Fruit fly (Drosophila melanogaster) whole organism, embryonic: ENCODE data around the gene Smu1.

Source experiments
- ATbp ChIP-seq: fragments of 200-800 bp; sonication (Bioruptor generic); optimal IDR thresholded peaks from 2 replicates; lab custom pipeline; 2017; ENCODE audit warnings: missing biosample characterization, mild to moderate bottlenecking, missing genetic modification characterization, missing genetic modification reagents
- Asciz ChIP-seq: fragments of 200-800 bp; sonication (Bioruptor generic); optimal IDR thresholded peaks from 2 replicates; lab custom pipeline; 2017; ENCODE audit warnings: missing biosample characterization, mild to moderate bottlenecking, missing genetic modification characterization, missing genetic modification reagents
- B-H2 ChIP-seq: fragments of 200-800 bp; sonication (Bioruptor generic); optimal IDR thresholded peaks from 2 replicates; lab custom pipeline; 2018; ENCODE audit warnings: missing biosample characterization, mild to moderate bottlenecking, missing genetic modification characterization
- Bgb ChIP-seq: fragments of 200-800 bp; sonication (Bioruptor generic); IDR thresholded peaks from 2 replicates; pipeline ENCODE4 v1.3.6; 2022; ENCODE audit warnings: missing biosample characterization, missing genetic modification characterization; ENCODE audit not compliant: partially characterized antibody
- CG11085 ChIP-seq: fragments of 200-800 bp; sonication (Bioruptor generic); IDR thresholded peaks from 2 replicates; pipeline ENCODE4 v1.3.6; 2022; ENCODE audit warnings: missing biosample characterization, missing genetic modification characterization
- CG11504 ChIP-seq: fragments of 200-800 bp; sonication (Bioruptor generic); optimal IDR thresholded peaks from 3 replicates; lab custom pipeline; 2019; ENCODE audit warnings: missing biosample characterization, mild to moderate bottlenecking, missing genetic modification characterization, moderate library complexity
- CG12769 ChIP-seq: fragments of 200-800 bp; sonication (Bioruptor generic); optimal IDR thresholded peaks from 2 replicates; lab custom pipeline; 2019; ENCODE audit warnings: missing biosample characterization, mild to moderate bottlenecking, missing genetic modification characterization, moderate library complexity
- CG15601 ChIP-seq: fragments of 200-800 bp; sonication (Bioruptor generic); optimal IDR thresholded peaks from 3 replicates; lab custom pipeline; 2019; ENCODE audit warnings: missing biosample characterization, mild to moderate bottlenecking, missing genetic modification characterization, moderate library complexity
- CG17802 ChIP-seq: fragments of 200-800 bp; sonication (Bioruptor generic); optimal IDR thresholded peaks from 2 replicates; lab custom pipeline; 2018; ENCODE audit warnings: missing biosample characterization, mild to moderate bottlenecking, missing genetic modification characterization, moderate library complexity
- CG3163 ChIP-seq: fragments of 200-800 bp; sonication (Bioruptor generic); optimal IDR thresholded peaks from 3 replicates; lab custom pipeline; 2016; ENCODE audit warnings: missing biosample characterization, missing genetic modification characterization
- CG34422 ChIP-seq: fragments of 200-800 bp; sonication (Bioruptor generic); IDR thresholded peaks from 3 replicates; pipeline ENCODE4 v1.3.6; 2022; ENCODE audit warnings: missing biosample characterization, missing genetic modification characterization
- CG3838 ChIP-seq: fragments of 200-800 bp; sonication (Bioruptor generic); optimal IDR thresholded peaks from 3 replicates; lab custom pipeline; 2016; ENCODE audit warnings: missing biosample characterization, missing genetic modification characterization
- CG3847 ChIP-seq: fragments of 200-800 bp; sonication (Bioruptor generic); IDR thresholded peaks from 2 replicates; pipeline ENCODE4 v1.3.6; 2022; ENCODE audit warnings: missing biosample characterization, missing genetic modification characterization
- CG6689 ChIP-seq: fragments of 200-800 bp; sonication (Bioruptor generic); IDR thresholded peaks from 2 replicates; pipeline ENCODE4 v1.3.6; 2022; ENCODE audit warnings: missing biosample characterization, missing genetic modification characterization
- CG6813 ChIP-seq: fragments of 200-800 bp; sonication (Bioruptor generic); optimal IDR thresholded peaks from 2 replicates; lab custom pipeline; 2017; ENCODE audit warnings: missing biosample characterization, missing genetic modification characterization, mild to moderate bottlenecking, moderate library complexity, missing genetic modification reagents
- CG7963 ChIP-seq: fragments of 200-800 bp; sonication (Bioruptor generic); IDR thresholded peaks from 3 replicates; pipeline ENCODE4 v1.3.6; 2022; ENCODE audit warnings: missing biosample characterization, missing genetic modification characterization; ENCODE audit not compliant: partially characterized antibody
- CG9932 ChIP-seq: fragments of 200-800 bp; sonication (Bioruptor generic); IDR thresholded peaks from 2 replicates; pipeline ENCODE4 v1.3.6; 2022; ENCODE audit warnings: missing biosample characterization, missing genetic modification characterization
- D ChIP-seq, 2 experiments: fragments of 200-800 bp in 1 of 2; fragments of >200 bp in 1 of 2; sonication (Bioruptor generic) in 1 of 2; optimal IDR thresholded peaks; 2 replicates in 1 of 2; 3 replicates in 1 of 2; lab custom pipeline; 2017; ENCODE audit warnings: mild to moderate bottlenecking in 1 of 2, missing biosample characterization in 1 of 2, missing genetic modification characterization in 1 of 2, missing genetic modification reagents in 1 of 2
- Med ChIP-seq: fragments of 200-800 bp; sonication (Bioruptor generic); peaks from one replicate; lab custom pipeline; 2016; ENCODE audit warnings: missing biosample characterization, missing genetic modification characterization, mild to moderate bottlenecking, inconsistent platforms, moderate library complexity
- Opbp ChIP-seq: fragments of 200-800 bp; sonication (Bioruptor generic); IDR thresholded peaks from 3 replicates; pipeline ENCODE4 v1.3.6; 2022; ENCODE audit warnings: missing biosample characterization, missing genetic modification characterization; ENCODE audit not compliant: partially characterized antibody
- Pdp1 ChIP-seq, 2 experiments: fragments of 200-800 bp; sonication (Bioruptor generic); optimal IDR thresholded peaks; 3 replicates each; lab custom pipeline; 2016; ENCODE audit warnings: missing biosample characterization in 2 of 2, missing genetic modification characterization in 2 of 2, mild to moderate bottlenecking in 1 of 2, moderate library complexity in 1 of 2
- Usf ChIP-seq: fragments of 200-800 bp; sonication (Bioruptor generic); optimal IDR thresholded peaks from 2 replicates; lab custom pipeline; 2017; ENCODE audit warnings: missing genotype, missing biosample characterization, missing genetic modification characterization
- al ChIP-seq: fragments of 200-800 bp; sonication (Bioruptor generic); IDR thresholded peaks from 2 replicates; pipeline ENCODE4 v1.3.6; 2022; ENCODE audit warnings: missing biosample characterization, missing genetic modification characterization
- ara ChIP-seq: fragments of 200-800 bp; sonication (Bioruptor generic); IDR thresholded peaks from 2 replicates; pipeline ENCODE4 v1.3.6; 2022; ENCODE audit warnings: missing biosample characterization, missing genetic modification characterization
- ash1 ChIP-seq: fragments of 200-800 bp; sonication (Bioruptor generic); optimal IDR thresholded peaks from 2 replicates; lab custom pipeline; 2018; ENCODE audit warnings: missing biosample characterization, mild to moderate bottlenecking, missing genetic modification characterization
- bsh ChIP-seq, 2 experiments: fragments of 200-800 bp; sonication (Bioruptor generic); optimal IDR thresholded peaks; 2 replicates each; lab custom pipeline; 2017 to 2018; ENCODE audit warnings: mild to moderate bottlenecking in 2 of 2, missing biosample characterization in 2 of 2, missing genetic modification characterization in 2 of 2, moderate library complexity in 1 of 2
- cg ChIP-seq: fragments of 200-800 bp; sonication (Bioruptor generic); optimal IDR thresholded peaks from 3 replicates; lab custom pipeline; 2019; ENCODE audit warnings: missing biosample characterization, mild to moderate bottlenecking, missing genetic modification characterization, moderate library complexity
- ci ChIP-seq: fragments of 200-800 bp; sonication (Bioruptor generic); IDR thresholded peaks from 3 replicates; pipeline ENCODE4 v1.3.6; 2022; ENCODE audit warnings: missing biosample characterization, missing genetic modification characterization
- dati ChIP-seq: fragments of 200-800 bp; sonication (Bioruptor generic); IDR thresholded peaks from 2 replicates; pipeline ENCODE4 v1.3.6; 2022; ENCODE audit warnings: missing biosample characterization, missing genetic modification characterization
- dmrt99B ChIP-seq: fragments of 200-800 bp; sonication (Bioruptor generic); optimal IDR thresholded peaks from 2 replicates; lab custom pipeline; 2018; ENCODE audit warnings: missing biosample characterization, mild to moderate bottlenecking, missing genetic modification characterization, moderate library complexity
- dpn ChIP-seq, 2 experiments: fragments of 200-800 bp; sonication (Bioruptor generic); optimal IDR thresholded peaks; 3 replicates each; lab custom pipeline; 2016; ENCODE audit warnings: missing biosample characterization in 2 of 2, missing genetic modification characterization in 2 of 2
- fd102C ChIP-seq: fragments of 200-800 bp; sonication (Bioruptor generic); optimal IDR thresholded peaks from 2 replicates; lab custom pipeline; 2018; ENCODE audit warnings: missing biosample characterization, mild to moderate bottlenecking, missing genetic modification characterization, moderate library complexity
- fd3F ChIP-seq: fragments of 200-800 bp; sonication (Bioruptor generic); optimal IDR thresholded peaks from 2 replicates; lab custom pipeline; 2018; ENCODE audit warnings: missing biosample characterization, mild to moderate bottlenecking, missing genetic modification characterization, moderate library complexity
- knrl ChIP-seq: fragments of 200-800 bp; sonication (Bioruptor generic); IDR thresholded peaks from 3 replicates; pipeline ENCODE4 v1.3.6; 2022; ENCODE audit warnings: missing biosample characterization, missing genetic modification characterization; ENCODE audit not compliant: partially characterized antibody
- nerfin-1 ChIP-seq: fragments of 200-800 bp; sonication (Bioruptor generic); optimal IDR thresholded peaks from 3 replicates; lab custom pipeline; 2019; ENCODE audit warnings: missing biosample characterization, mild to moderate bottlenecking, missing genetic modification characterization, moderate library complexity
- nom ChIP-seq: fragments of 200-800 bp; sonication (Bioruptor generic); optimal IDR thresholded peaks from 2 replicates; lab custom pipeline; 2017; ENCODE audit warnings: missing biosample characterization, missing genetic modification characterization, mild to moderate bottlenecking, moderate library complexity, missing genetic modification reagents
- pros ChIP-seq: fragments of 200-800 bp; sonication (Bioruptor generic); optimal IDR thresholded peaks from 3 replicates; lab custom pipeline; 2019; ENCODE audit warnings: missing biosample characterization, mild to moderate bottlenecking, missing genetic modification characterization, moderate library complexity
- ranshi ChIP-seq: fragments of 200-800 bp; sonication (Bioruptor generic); IDR thresholded peaks from 2 replicates; pipeline ENCODE4 v1.3.6; 2022; ENCODE audit warnings: missing biosample characterization, missing genetic modification characterization
- salm ChIP-seq: fragments of 200-800 bp; sonication (Bioruptor generic); optimal IDR thresholded peaks from 2 replicates; lab custom pipeline; 2018; ENCODE audit warnings: missing biosample characterization, mild to moderate bottlenecking, missing genetic modification characterization
- schlank ChIP-seq: fragments of 200-800 bp; sonication (Bioruptor generic); optimal IDR thresholded peaks from 2 replicates; lab custom pipeline; 2018; ENCODE audit warnings: missing biosample characterization, mild to moderate bottlenecking, missing genetic modification characterization
- sd ChIP-seq: fragments of 200-800 bp; sonication (Bioruptor generic); optimal IDR thresholded peaks from 3 replicates; lab custom pipeline; 2018; ENCODE audit warnings: missing biosample characterization, mild to moderate bottlenecking, missing genetic modification characterization, moderate library complexity
- sens ChIP-seq: fragments of 200-800 bp; sonication (Bioruptor generic); peaks from one replicate; lab custom pipeline; 2016; ENCODE audit warnings: missing biosample characterization, missing genetic modification characterization
- sob ChIP-seq: fragments of 200-800 bp; sonication (Bioruptor generic); IDR thresholded peaks from 2 replicates; pipeline ENCODE4 v1.3.6; 2022; ENCODE audit warnings: missing biosample characterization, missing genetic modification characterization
- sr ChIP-seq: fragments of 200-800 bp; sonication (Bioruptor generic); IDR thresholded peaks from 3 replicates; pipeline ENCODE4 v1.3.6; 2022; ENCODE audit warnings: missing biosample characterization, missing genetic modification characterization
- stc ChIP-seq: fragments of 200-800 bp; sonication (Bioruptor generic); IDR thresholded peaks from 2 replicates; pipeline ENCODE4 v1.3.6; 2022; ENCODE audit warnings: missing biosample characterization, missing genetic modification characterization
- sug ChIP-seq: fragments of 200-800 bp; optimal IDR thresholded peaks from 2 replicates; lab custom pipeline; 2019; ENCODE audit warnings: missing biosample characterization, mild to moderate bottlenecking, missing genetic modification characterization, moderate library complexity
- tap ChIP-seq: fragments of 200-800 bp; optimal IDR thresholded peaks from 3 replicates; lab custom pipeline; 2019; ENCODE audit warnings: missing biosample characterization, mild to moderate bottlenecking, missing genetic modification characterization, moderate library complexity
- vnd ChIP-seq: fragments of 200-800 bp; sonication (Bioruptor generic); IDR thresholded peaks from 3 replicates; pipeline ENCODE4 v1.3.6; 2022; ENCODE audit warnings: missing biosample characterization, missing genetic modification characterization; ENCODE audit not compliant: partially characterized antibody
- zfh1 ChIP-seq: fragments of 200-800 bp; sonication (Bioruptor generic); IDR thresholded peaks from 3 replicates; pipeline ENCODE4 v1.3.6; 2022; ENCODE audit warnings: missing biosample characterization, missing genetic modification characterization

The Smu1 gene

dm6 chr3R:18999906-19000451 lies 18.9 kb upstream of the Smu1 start:
- TF ChIP-seq Med (GFP tag; lab: Kevin White, UChicago) (peak; percentile 54), dati (GFP tag; lab: Robert Waterston, UW) (no peak), CG6689 (GFP tag; lab: Robert Waterston, UW) (no peak), knrl (GFP tag; lab: Robert Waterston, UW) (no peak), CG15601 (no peak), CG3847 (GFP tag; lab: Robert Waterston, UW) (no peak), CG6813 (GFP tag; lab: Kevin White, UChicago) (peak; percentile 51), vnd (GFP tag; lab: Robert Waterston, UW) (no peak), CG3838 (GFP tag; lab: Kevin White, UChicago) (no peak), sr (GFP tag; lab: Robert Waterston, UW) (no peak), fd102C (GFP tag; lab: Kevin White, UChicago) (peak; percentile 24), dpn (GFP tag; optimal IDR thresholded peaks at IDR 0.05; lab: Kevin White, UChicago) (no peak), CG9932 (GFP tag; lab: Robert Waterston, UW) (no peak), D (optimal IDR thresholded peaks at IDR 0.05; lab: Kevin White, UChicago) (peak; percentile 62), D (GFP tag; optimal IDR thresholded peaks at IDR 0.05; lab: Kevin White, UChicago) (no peak), al (GFP tag; lab: Robert Waterston, UW) (no peak), schlank (no peak), ash1 (GFP tag; lab: Kevin White, UChicago) (no peak), ara (GFP tag; lab: Robert Waterston, UW) (0 out of 2 replicates have a peak, but pooled peaks have one; percentile 33), Asciz (GFP tag; lab: Kevin White, UChicago) (peak; percentile 31), ATbp (GFP tag; lab: Kevin White, UChicago) (peak; percentile 39), CG17802 (tag; lab: Kevin White, UChicago) (no peak), Opbp (no peak), CG34422 (GFP tag; lab: Robert Waterston, UW) (no peak), bsh (GFP tag; optimal IDR thresholded peaks at IDR 0.05; lab: Kevin White, UChicago) (no peak), nom (peak; percentile 2), CG11085 (GFP tag; lab: Robert Waterston, UW) (no peak), Pdp1 (GFP tag; optimal IDR thresholded peaks at IDR 0.05; lab: Kevin White, UChicago) (no peak), sob (GFP tag; lab: Robert Waterston, UW) (no peak), stc (GFP tag; lab: Robert Waterston, UW) (no peak), dmrt99B (no peak), CG7963 (GFP tag; lab: Robert Waterston, UW) (no peak), CG3163 (GFP tag; lab: Kevin White, UChicago) (no peak), CG12769 (tag; lab: Kevin White, UChicago) (no peak), nerfin-1 (tag; lab: Kevin White, UChicago) (peak; percentile 56), salm (tag; lab: Kevin White, UChicago) (no peak), ci (GFP tag; lab: Robert Waterston, UW) (0 out of 3 replicates have a peak, but pooled peaks have one; percentile 38), ranshi (no peak), sug (tag; lab: Kevin White, UChicago) (no peak), cg (GFP tag; lab: Kevin White, UChicago) (peak; percentile 10), Usf (GFP tag; lab: Kevin White, UChicago) (no peak), zfh1 (no peak), Bgb (GFP tag; lab: Robert Waterston, UW) (no peak), fd3F (GFP tag; lab: Kevin White, UChicago) (no peak), sd (peak; percentile 39), B-H2 (GFP tag; lab: Kevin White, UChicago) (no peak), tap (tag; lab: Kevin White, UChicago) (no peak), sens (peak; percentile 40), pros (peak; percentile 93), CG11504 (tag; lab: Kevin White, UChicago) (peak; percentile 9)
